Worm (Caenorhabditis elegans): ENCODE data around the gene ddi-1.

DNA sequence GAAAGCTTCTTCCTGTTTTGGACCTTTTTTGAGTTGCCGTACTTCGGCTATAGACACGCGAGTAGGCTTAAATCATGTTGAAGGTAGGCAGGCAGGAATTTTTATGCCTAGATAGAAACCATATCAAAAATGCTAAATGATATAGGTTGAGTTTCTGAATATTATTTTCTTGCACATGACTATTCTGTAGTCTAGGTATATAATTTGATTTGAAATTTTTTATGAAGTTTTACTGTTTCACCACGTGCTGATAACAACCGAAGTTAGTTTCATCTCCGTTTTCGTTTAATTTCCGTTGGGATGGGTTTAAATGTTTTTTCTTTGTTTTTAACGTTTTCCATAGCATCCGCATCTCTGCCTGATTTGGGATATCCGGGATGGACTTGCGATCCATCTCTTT lies 35.6 kb upstream of the ddi-1 start, which contains the start of gene Y73B6BL.37:
- TF ChIP-seq ama-1 (optimal IDR thresholded peaks at IDR 0.05) (no peak), nhr-129 (tag; optimal IDR thresholded peaks at IDR 0.05) (no peak), nhr-6 (tag; optimal IDR thresholded peaks at IDR 0.05) (no peak)
